Fruit fly (Drosophila melanogaster): ENCODE results near the gene CG6972.

- TF ChIP-seq CTCF (optimal IDR thresholded peaks at IDR 0.05) (no peak), CG8478 (optimal IDR thresholded peaks at IDR 0.05) (no peak)
These were observed 33.9 kb upstream of the CG6972 start for dm6 chr3R:22667959-22668316.

Measured in S2 (cell line).